Worm (Caenorhabditis elegans) whole organism, mixed stage, embryonic: Measurements from ENCODE around the gene B0393.4.

ENCODE experiments used
- ces-1 ChIP-seq: fragments of 150-350 bp; optimal IDR thresholded peaks from 2 replicates; lab custom pipeline; 2014; ENCODE audit warnings: missing biosample characterization, missing genetic modification reagents, missing genetic modification characterization
- elt-3 ChIP-seq: fragments of 150-350 bp; optimal IDR thresholded peaks from 2 replicates; lab custom pipeline; 2014; ENCODE audit warnings: missing biosample characterization, missing genetic modification characterization
- pha-4 ChIP-seq: fragments of 150-350 bp; optimal IDR thresholded peaks from 2 replicates; lab custom pipeline; 2018; ENCODE audit warnings: missing biosample characterization, missing genetic modification reagents, missing genetic modification characterization

ce11 chrIII:4748109-4748508, 15.3 kb downstream of the B0393.4 start, which contains the start of gene col-89:
- TF ChIP-seq pha-4 (tag; lab: Kevin White, UChicago) (no peak), elt-3 (tag; lab: Kevin White, UChicago) (no peak), ces-1 (GFP tag; lab: Kevin White, UChicago) (no peak)
